Worm (Caenorhabditis elegans) whole organism, L1 larva: ENCODE results near the gene set-14.

ENCODE experiments used
- C16A3.4 ChIP-seq: fragments of 150-350 bp; optimal IDR thresholded peaks from 2 replicates; lab custom pipeline; 2014; ENCODE audit warnings: missing biosample characterization, missing genetic modification characterization
- F16B12.6 ChIP-seq: fragments of 150-350 bp; optimal IDR thresholded peaks from 2 replicates; lab custom pipeline; 2014; ENCODE audit warnings: missing biosample characterization, missing genetic modification characterization
- aly-2 ChIP-seq: fragments of 150-350 bp; optimal IDR thresholded peaks from 2 replicates; lab custom pipeline; 2014; ENCODE audit warnings: missing biosample characterization, missing genetic modification characterization
- ama-1 ChIP-seq: fragments of 150-350 bp; optimal IDR thresholded peaks from 2 replicates; lab custom pipeline; 2014
- blmp-1 ChIP-seq: fragments of 150-350 bp; optimal IDR thresholded peaks from 2 replicates; lab custom pipeline; 2014; ENCODE audit warnings: missing biosample characterization, missing genetic modification characterization
- ceh-82 ChIP-seq, 3 experiments: fragments of 150-350 bp in 1 of 3; sonication (generic microtip) in 2 of 3; optimal IDR thresholded peaks; 2 replicates each; lab custom pipeline; 2014 to 2017; ENCODE audit warnings: missing biosample characterization in 3 of 3, missing genetic modification characterization in 3 of 3
- ceh-88 ChIP-seq: fragments of 200-800 bp; sonication (Bioruptor generic); IDR thresholded peaks from 2 replicates; pipeline ENCODE4 v1.3.6; 2022; ENCODE audit warnings: missing genetic modification characterization, missing compliant biosample characterization
- ces-1 ChIP-seq: fragments of 150-350 bp; optimal IDR thresholded peaks from 2 replicates; lab custom pipeline; 2014; ENCODE audit warnings: missing biosample characterization, missing genetic modification reagents, missing genetic modification characterization
- dsc-1 ChIP-seq: sonication (generic microtip); optimal IDR thresholded peaks from 2 replicates; lab custom pipeline; 2016; ENCODE audit warnings: mild to moderate bottlenecking, missing genetic modification characterization, missing compliant biosample characterization
- efl-1 ChIP-seq, 4 experiments: fragments of 150-350 bp; optimal IDR thresholded peaks in 3 of 4; peaks in 1 of 4; 1 replicate in 1 of 4; 2 replicates in 3 of 4; lab custom pipeline; 2014; ENCODE audit warnings: missing biosample characterization in 2 of 4, missing genetic modification characterization in 2 of 4, missing genetic modification reagents in 2 of 4
- egl-13 ChIP-seq: sonication (generic microtip); optimal IDR thresholded peaks from 2 replicates; lab custom pipeline; 2016; ENCODE audit warnings: missing genotype, missing genetic modification reagents, missing genetic modification characterization, missing compliant biosample characterization
- elt-2 ChIP-seq: sonication (generic microtip); optimal IDR thresholded peaks from 2 replicates; lab custom pipeline; 2016; ENCODE audit warnings: missing genetic modification characterization, mild to moderate bottlenecking, inconsistent platforms, missing compliant biosample characterization, missing genetic modification reagents
- elt-3 ChIP-seq, 6 experiments: fragments of 150-350 bp in 1 of 6; sonication (generic microtip); optimal IDR thresholded peaks; 2 replicates each; lab custom pipeline; 2017 to 2018; ENCODE audit warnings: missing biosample characterization in 6 of 6, missing genetic modification characterization in 6 of 6, inconsistent platforms in 1 of 6
- fkh-10 ChIP-seq: sonication (generic microtip); optimal IDR thresholded peaks from 2 replicates; lab custom pipeline; 2017; ENCODE audit warnings: missing biosample characterization, missing genetic modification reagents, missing genetic modification characterization
- fkh-8 ChIP-seq: sonication (generic microtip); optimal IDR thresholded peaks from 2 replicates; lab custom pipeline; 2016; ENCODE audit warnings: mild to moderate bottlenecking, missing genetic modification characterization, missing compliant biosample characterization
- fos-1 ChIP-seq: fragments of 150-350 bp; optimal IDR thresholded peaks from 2 replicates; lab custom pipeline; 2014; ENCODE audit warnings: missing biosample characterization, missing genetic modification characterization
- hlh-17 ChIP-seq: fragments of 200-800 bp; sonication (Bioruptor generic); optimal IDR thresholded peaks from 2 replicates; lab custom pipeline; 2018; ENCODE audit warnings: missing genetic modification characterization, mild to moderate bottlenecking, missing compliant biosample characterization, moderate library complexity, borderline replicate concordance
- irx-1 ChIP-seq: sonication (generic microtip); optimal IDR thresholded peaks from 2 replicates; lab custom pipeline; 2016; ENCODE audit warnings: missing genetic modification characterization, missing compliant biosample characterization
- lin-14 ChIP-seq: fragments of 200-800 bp; sonication (Bioruptor generic); optimal IDR thresholded peaks from 2 replicates; lab custom pipeline; 2018; ENCODE audit warnings: mild to moderate bottlenecking, missing genetic modification characterization, moderate library complexity, missing compliant biosample characterization
- lin-15B ChIP-seq: fragments of 150-350 bp; sonication (generic microtip); optimal IDR thresholded peaks from 3 replicates; lab custom pipeline; 2014; ENCODE audit warnings: missing biosample characterization, missing genetic modification characterization
- lin-35 ChIP-seq, 2 experiments: fragments of 150-350 bp; optimal IDR thresholded peaks; 2 replicates each; lab custom pipeline; 2014; ENCODE audit warnings: missing biosample characterization in 2 of 2, missing genetic modification characterization in 2 of 2, missing genetic modification reagents in 2 of 2
- lin-39 ChIP-seq: fragments of 150-350 bp; optimal IDR thresholded peaks from 2 replicates; lab custom pipeline; 2014; ENCODE audit warnings: missing biosample characterization, missing genetic modification reagents, missing genetic modification characterization
- mep-1 ChIP-seq: fragments of 150-350 bp; optimal IDR thresholded peaks from 2 replicates; lab custom pipeline; 2014; ENCODE audit warnings: missing biosample characterization, missing genetic modification characterization
- nhr-11 ChIP-seq: fragments of 150-350 bp; optimal IDR thresholded peaks from 2 replicates; lab custom pipeline; 2014; ENCODE audit warnings: missing biosample characterization, missing genetic modification characterization
- nhr-12 ChIP-seq: sonication (generic microtip); optimal IDR thresholded peaks from 2 replicates; lab custom pipeline; 2017; ENCODE audit warnings: missing biosample characterization, missing genetic modification characterization
- nhr-19 ChIP-seq: fragments of 200-800 bp; sonication (Bioruptor generic); conservative IDR thresholded peaks from 2 replicates; pipeline ENCODE4 v1.3.6; 2022; ENCODE audit warnings: missing genetic modification characterization, missing compliant biosample characterization
- nhr-20 ChIP-seq: sonication (generic microtip); optimal IDR thresholded peaks from 2 replicates; lab custom pipeline; 2016; ENCODE audit warnings: mild to moderate bottlenecking, missing genetic modification characterization, missing compliant biosample characterization
- nhr-237 ChIP-seq: fragments of 150-350 bp; optimal IDR thresholded peaks from 2 replicates; lab custom pipeline; 2014; ENCODE audit warnings: missing biosample characterization, missing genetic modification characterization
- nhr-47 ChIP-seq: sonication (generic microtip); optimal IDR thresholded peaks from 2 replicates; lab custom pipeline; 2016; ENCODE audit warnings: mild to moderate bottlenecking, missing genetic modification characterization, moderate library complexity, missing compliant biosample characterization
- nhr-71 ChIP-seq: sonication (generic microtip); optimal IDR thresholded peaks from 2 replicates; lab custom pipeline; 2016; ENCODE audit warnings: mild to moderate bottlenecking, missing genetic modification characterization, moderate library complexity, missing compliant biosample characterization
- nhr-76 ChIP-seq: sonication (generic microtip); optimal IDR thresholded peaks from 2 replicates; lab custom pipeline; 2017; ENCODE audit warnings: missing biosample characterization, missing genetic modification characterization
- nhr-77 ChIP-seq: fragments of 150-350 bp; optimal IDR thresholded peaks from 2 replicates; lab custom pipeline; 2014; ENCODE audit warnings: missing biosample characterization, missing genetic modification characterization
- nhr-84 ChIP-seq: sonication (generic microtip); optimal IDR thresholded peaks from 2 replicates; lab custom pipeline; 2017; ENCODE audit warnings: missing biosample characterization, missing genetic modification characterization
- nhr-85 ChIP-seq: sonication (generic microtip); peaks from one replicate; lab custom pipeline; 2016; ENCODE audit warnings: missing genetic modification characterization, inconsistent platforms, missing compliant biosample characterization
- pag-3 ChIP-seq: sonication (generic microtip); optimal IDR thresholded peaks from 2 replicates; lab custom pipeline; 2017; ENCODE audit warnings: missing genetic modification characterization, mild to moderate bottlenecking, missing compliant biosample characterization, antibody characterized with exemption, borderline replicate concordance; ENCODE audit not compliant: insufficient read depth
- pqm-1 ChIP-seq: sonication (generic microtip); optimal IDR thresholded peaks from 3 replicates; lab custom pipeline; 2017; ENCODE audit warnings: missing biosample characterization, missing genetic modification characterization
- rnt-1 ChIP-seq: sonication (generic microtip); optimal IDR thresholded peaks from 2 replicates; lab custom pipeline; 2016; ENCODE audit warnings: mild to moderate bottlenecking, missing genetic modification characterization, moderate library complexity, missing compliant biosample characterization
- sox-4 ChIP-seq: sonication (generic microtip); optimal IDR thresholded peaks from 2 replicates; lab custom pipeline; 2016; ENCODE audit warnings: missing genetic modification characterization, missing compliant biosample characterization
- sup-37 ChIP-seq: fragments of 200-800 bp; sonication (Bioruptor generic); optimal IDR thresholded peaks from 2 replicates; lab custom pipeline; 2018; ENCODE audit warnings: mild to moderate bottlenecking, missing genetic modification characterization, missing compliant biosample characterization
- swsn-7 ChIP-seq: sonication (generic microtip); optimal IDR thresholded peaks from 2 replicates; lab custom pipeline; 2016; ENCODE audit warnings: missing genetic modification characterization, missing compliant biosample characterization
- unc-98 ChIP-seq: fragments of 200-800 bp; sonication (Bioruptor generic); IDR thresholded peaks from 2 replicates; pipeline ENCODE4 v1.3.6; 2022; ENCODE audit warnings: missing genetic modification characterization, missing compliant biosample characterization
- vab-15 ChIP-seq: sonication (generic microtip); optimal IDR thresholded peaks from 2 replicates; lab custom pipeline; 2017; ENCODE audit warnings: missing genotype, mild to moderate bottlenecking, missing genetic modification characterization, missing compliant biosample characterization
- xbp-1 ChIP-seq: sonication (generic microtip); optimal IDR thresholded peaks from 2 replicates; lab custom pipeline; 2016; ENCODE audit warnings: missing genetic modification characterization, missing compliant biosample characterization
- zip-4 ChIP-seq: fragments of 200-800 bp; sonication (Bioruptor generic); optimal IDR thresholded peaks from 2 replicates; lab custom pipeline; 2018; ENCODE audit warnings: mild to moderate bottlenecking, missing genetic modification characterization, moderate library complexity, missing compliant biosample characterization
- ztf-11 ChIP-seq, 2 experiments: sonication (generic microtip); optimal IDR thresholded peaks; 2 replicates each; lab custom pipeline; 2016 to 2017; ENCODE audit warnings: missing genetic modification characterization in 2 of 2, missing biosample characterization in 1 of 2, missing compliant biosample characterization in 1 of 2
- ztf-4 ChIP-seq: fragments of 150-350 bp; optimal IDR thresholded peaks from 2 replicates; lab custom pipeline; 2014; ENCODE audit warnings: missing biosample characterization, missing genetic modification characterization

set-14 gene

ce11 chrII:10769291-10769690 lies 26.8 kb downstream of the set-14 start:
- no peak for TF ChIP-seq vab-15 (tag; lab: Kevin White, UChicago)
- no peak for TF ChIP-seq unc-98 (GFP tag; lab: Robert Waterston, UW)
- TF ChIP-seq sup-37 (GFP tag; lab: Kevin White, UChicago): no peak
- TF ChIP-seq fkh-10: peak; percentile 24
- peak; percentile 20 for TF ChIP-seq nhr-47 (tag; lab: Kevin White, UChicago)
- TF ChIP-seq C16A3.4: no peak
- no peak for TF ChIP-seq nhr-12 (tag; lab: Kevin White, UChicago)
- no peak for TF ChIP-seq lin-35 (GFP tag; optimal IDR thresholded peaks at IDR 0.05; lab: Kevin White, UChicago)
- no peak for TF ChIP-seq ama-1 (lab: Kevin White, UChicago)
- TF ChIP-seq ztf-4: no peak
- TF ChIP-seq ceh-88 (GFP tag; lab: Robert Waterston, UW): no peak
- TF ChIP-seq nhr-71 (tag; lab: Kevin White, UChicago): peak; percentile 23
- peak; percentile 0 for TF ChIP-seq fkh-8 (tag; lab: Kevin White, UChicago)
- no peak for TF ChIP-seq egl-13
- TF ChIP-seq mep-1: no peak
- TF ChIP-seq rnt-1: peak; percentile 11
- TF ChIP-seq nhr-11 (tag; lab: Kevin White, UChicago): no peak
- no peak for TF ChIP-seq xbp-1 (tag; lab: Kevin White, UChicago)
- TF ChIP-seq ztf-11 (tag; optimal IDR thresholded peaks at IDR 0.05; lab: Kevin White, UChicago): no peak
- no peak for TF ChIP-seq elt-3 (tag; optimal IDR thresholded peaks at IDR 0.05; lab: Kevin White, UChicago)
- TF ChIP-seq lin-39 (tag; lab: Kevin White, UChicago): no peak
- TF ChIP-seq zip-4 (GFP tag; lab: Kevin White, UChicago): no peak
- no peak for TF ChIP-seq sox-4 (tag; lab: Kevin White, UChicago)
- no peak for TF ChIP-seq lin-15B (tag; lab: Kevin White, UChicago)
- no peak for TF ChIP-seq efl-1 (optimal IDR thresholded peaks at IDR 0.05; lab: Kevin White, UChicago)
- TF ChIP-seq efl-1 (GFP tag; optimal IDR thresholded peaks at IDR 0.05 in 1 of 2; lab: Kevin White, UChicago): no peak
- TF ChIP-seq nhr-237: no peak
- TF ChIP-seq hlh-17 (GFP tag; lab: Kevin White, UChicago): no peak
- no peak for TF ChIP-seq nhr-20 (tag; lab: Kevin White, UChicago)
- TF ChIP-seq fos-1 (tag; lab: Kevin White, UChicago): no peak
- TF ChIP-seq irx-1: no peak
- TF ChIP-seq pqm-1 (tag; lab: Kevin White, UChicago): no peak
- TF ChIP-seq aly-2: no peak
- TF ChIP-seq elt-2 (tag; lab: Kevin White, UChicago): no peak
- TF ChIP-seq blmp-1: no peak
- no peak for TF ChIP-seq pag-3 (tag; lab: Kevin White, UChicago)
- no peak for TF ChIP-seq nhr-77 (tag; lab: Kevin White, UChicago)
- no peak for TF ChIP-seq ceh-82 (tag; optimal IDR thresholded peaks at IDR 0.05; lab: Kevin White, UChicago)
- no peak for TF ChIP-seq nhr-85 (tag; lab: Kevin White, UChicago)
- no peak for TF ChIP-seq dsc-1
- TF ChIP-seq nhr-84: no peak
- no peak for TF ChIP-seq nhr-19 (GFP tag; lab: Robert Waterston, UW)
- no peak for TF ChIP-seq swsn-7 (tag; lab: Kevin White, UChicago)
- peak; percentile 47 for TF ChIP-seq lin-14
- no peak for TF ChIP-seq nhr-76
- TF ChIP-seq ces-1 (GFP tag; lab: Kevin White, UChicago): peak; percentile 50
- no peak for TF ChIP-seq F16B12.6 (tag; lab: Kevin White, UChicago)
